Worm (Caenorhabditis elegans): ENCODE results near the gene srlf-13.

DNA sequence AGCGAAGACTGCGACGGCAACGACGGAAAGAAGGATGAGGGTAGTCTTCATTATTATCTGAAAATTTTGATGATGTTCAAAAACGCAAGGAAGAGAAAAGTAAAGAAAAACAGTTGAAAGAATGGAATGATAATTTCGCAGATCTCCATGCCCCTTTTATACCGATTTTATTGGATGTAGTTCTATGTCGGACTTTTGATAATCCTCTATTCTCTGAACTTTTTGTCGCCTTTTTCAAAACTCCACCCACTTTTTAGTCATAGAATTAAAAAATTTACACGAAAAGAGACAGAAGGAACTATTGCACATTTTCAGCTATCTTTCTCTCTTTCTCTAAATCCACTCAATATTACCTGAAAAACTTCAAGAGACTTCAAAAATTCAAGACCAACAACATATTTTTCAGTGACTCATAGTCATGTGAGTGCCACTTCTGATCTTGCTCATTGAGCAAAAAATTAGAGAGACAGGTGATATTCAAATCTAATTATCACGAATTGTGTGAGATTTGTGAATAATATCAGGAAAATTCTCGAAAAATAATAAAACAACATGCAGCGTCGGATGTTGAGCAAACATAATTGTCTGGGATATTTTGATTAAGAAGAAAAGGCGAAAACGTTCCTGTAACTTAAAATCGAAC is 6.5 kb downstream of the srlf-13 start, which contains the start of gene F13E9.15:
- TF ChIP-seq W03F9.2 (tag; optimal IDR thresholded peaks at IDR 0.05) (no peak), him-1 (tag; optimal IDR thresholded peaks at IDR 0.05) (no peak)

All from whole organism, L4/young adult.